Worm (Caenorhabditis elegans) whole organism, late embryonic: ENCODE measurements around the gene C44B7.5.

ENCODE experiments used
- C08G9.2 ChIP-seq: sonication (generic microtip); optimal IDR thresholded peaks from 2 replicates; lab custom pipeline; 2016; ENCODE audit warnings: mild to moderate bottlenecking, missing genetic modification characterization, moderate library complexity, missing compliant biosample characterization
- F13H6.1 ChIP-seq: sonication (generic microtip); optimal IDR thresholded peaks from 2 replicates; lab custom pipeline; 2016; ENCODE audit warnings: missing genetic modification characterization, missing compliant biosample characterization
- K02D7.2 ChIP-seq: sonication (generic microtip); optimal IDR thresholded peaks from 2 replicates; lab custom pipeline; 2017; ENCODE audit warnings: mild to moderate bottlenecking, missing genetic modification characterization, missing compliant biosample characterization
- K09A11.1 ChIP-seq: sonication (generic microtip); optimal IDR thresholded peaks from 2 replicates; lab custom pipeline; 2017; ENCODE audit warnings: antibody characterized with exemption, mild to moderate bottlenecking, missing genetic modification characterization, missing compliant biosample characterization; ENCODE audit not compliant: insufficient read depth
- T23F11.4 ChIP-seq: fragments of 200-800 bp; sonication (Bioruptor generic); optimal IDR thresholded peaks from 2 replicates; lab custom pipeline; 2018; ENCODE audit warnings: mild to moderate bottlenecking, missing genetic modification characterization, missing compliant biosample characterization
- Y22D7AL.16 ChIP-seq: sonication (generic microtip); optimal IDR thresholded peaks from 2 replicates; lab custom pipeline; 2016; ENCODE audit warnings: missing genetic modification characterization, missing compliant biosample characterization
- ama-1 ChIP-seq: fragments of 150-350 bp; optimal IDR thresholded peaks from 2 replicates; lab custom pipeline; 2014
- ceh-19 ChIP-seq: fragments of 200-800 bp; sonication (Bioruptor generic); optimal IDR thresholded peaks from 2 replicates; lab custom pipeline; 2018; ENCODE audit warnings: mild to moderate bottlenecking, missing genetic modification characterization, missing compliant biosample characterization
- ceh-2 ChIP-seq: sonication (generic microtip); optimal IDR thresholded peaks from 2 replicates; lab custom pipeline; 2016; ENCODE audit warnings: missing genotype, missing genetic modification characterization, missing compliant biosample characterization
- ceh-22 ChIP-seq: sonication (generic microtip); optimal IDR thresholded peaks from 2 replicates; lab custom pipeline; 2017; ENCODE audit warnings: missing biosample characterization, missing genetic modification characterization
- ceh-24 ChIP-seq: sonication (generic microtip); optimal IDR thresholded peaks from 2 replicates; lab custom pipeline; 2016; ENCODE audit warnings: mild to moderate bottlenecking, missing genetic modification characterization, missing compliant biosample characterization
- ceh-30 ChIP-seq: fragments of 150-350 bp; optimal IDR thresholded peaks from 2 replicates; lab custom pipeline; 2014; ENCODE audit warnings: missing biosample characterization, missing genetic modification characterization
- ceh-31 ChIP-seq: sonication (generic microtip); optimal IDR thresholded peaks from 2 replicates; lab custom pipeline; 2016; ENCODE audit warnings: missing genetic modification characterization, missing compliant biosample characterization
- ceh-34 ChIP-seq: sonication (generic microtip); optimal IDR thresholded peaks from 2 replicates; lab custom pipeline; 2016; ENCODE audit warnings: mild to moderate bottlenecking, missing genetic modification characterization, missing compliant biosample characterization
- ceh-45 ChIP-seq: fragments of 200-800 bp; sonication (Bioruptor generic); IDR thresholded peaks from 2 replicates; pipeline ENCODE4 v1.3.6; 2022; ENCODE audit warnings: missing genetic modification reagents, missing genetic modification characterization, missing compliant biosample characterization
- ceh-48 ChIP-seq: sonication (generic microtip); optimal IDR thresholded peaks from 2 replicates; lab custom pipeline; 2016; ENCODE audit warnings: missing genetic modification characterization, inconsistent platforms, missing compliant biosample characterization
- ceh-6 ChIP-seq: fragments of 200-800 bp; sonication (Bioruptor generic); optimal IDR thresholded peaks from 2 replicates; lab custom pipeline; 2018; ENCODE audit warnings: mild to moderate bottlenecking, missing genetic modification characterization, missing compliant biosample characterization
- ceh-9 ChIP-seq: sonication (generic microtip); optimal IDR thresholded peaks from 2 replicates; lab custom pipeline; 2016; ENCODE audit warnings: mild to moderate bottlenecking, missing genetic modification characterization, inconsistent platforms, missing compliant biosample characterization
- dve-1 ChIP-seq: sonication (generic microtip); optimal IDR thresholded peaks from 2 replicates; lab custom pipeline; 2017; ENCODE audit warnings: antibody characterized with exemption, mild to moderate bottlenecking, missing genetic modification characterization, missing compliant biosample characterization
- elt-2 ChIP-seq: sonication (generic microtip); optimal IDR thresholded peaks from 2 replicates; lab custom pipeline; 2016; ENCODE audit warnings: missing genetic modification reagents, missing genetic modification characterization, missing compliant biosample characterization
- elt-4 ChIP-seq: sonication (generic microtip); optimal IDR thresholded peaks from 2 replicates; lab custom pipeline; 2016; ENCODE audit warnings: missing genetic modification characterization, missing compliant biosample characterization
- ets-4 ChIP-seq: sonication (generic microtip); optimal IDR thresholded peaks from 2 replicates; lab custom pipeline; 2016; ENCODE audit warnings: missing genetic modification characterization, missing compliant biosample characterization
- eyg-1 ChIP-seq: sonication (generic microtip); optimal IDR thresholded peaks from 2 replicates; lab custom pipeline; 2016; ENCODE audit warnings: missing genotype, missing genetic modification characterization, missing compliant biosample characterization
- fax-1 ChIP-seq: sonication (generic microtip); optimal IDR thresholded peaks from 2 replicates; lab custom pipeline; 2016; ENCODE audit warnings: missing genotype, missing genetic modification characterization, missing compliant biosample characterization
- fkh-6 ChIP-seq: sonication (generic microtip); optimal IDR thresholded peaks from 2 replicates; lab custom pipeline; 2016; ENCODE audit warnings: missing genetic modification characterization, missing compliant biosample characterization
- gmeb-2 ChIP-seq: sonication (generic microtip); optimal IDR thresholded peaks from 2 replicates; lab custom pipeline; 2016; ENCODE audit warnings: missing genetic modification characterization, inconsistent platforms, missing compliant biosample characterization
- hlh-13 ChIP-seq: fragments of 200-800 bp; sonication (Bioruptor generic); optimal IDR thresholded peaks from 2 replicates; lab custom pipeline; 2018; ENCODE audit warnings: mild to moderate bottlenecking, missing genetic modification characterization, missing compliant biosample characterization
- hlh-6 ChIP-seq: sonication (generic microtip); optimal IDR thresholded peaks from 2 replicates; lab custom pipeline; 2016; ENCODE audit warnings: missing genotype, missing genetic modification characterization, missing compliant biosample characterization
- hlh-8 ChIP-seq: sonication (generic microtip); optimal IDR thresholded peaks from 2 replicates; lab custom pipeline; 2016; ENCODE audit warnings: missing genotype, missing genetic modification characterization, missing compliant biosample characterization
- lim-6 ChIP-seq: sonication (generic microtip); optimal IDR thresholded peaks from 2 replicates; lab custom pipeline; 2016; ENCODE audit warnings: missing genetic modification characterization, missing compliant biosample characterization
- mec-3 ChIP-seq: sonication (generic microtip); optimal IDR thresholded peaks from 2 replicates; lab custom pipeline; 2016; ENCODE audit warnings: borderline replicate concordance, missing genetic modification characterization, missing compliant biosample characterization
- nfya-1 ChIP-seq: sonication (generic microtip); optimal IDR thresholded peaks from 2 replicates; lab custom pipeline; 2017; ENCODE audit warnings: missing genetic modification characterization, mild to moderate bottlenecking, missing compliant biosample characterization, antibody characterized with exemption, moderate library complexity
- nhr-11 ChIP-seq: fragments of 150-350 bp; optimal IDR thresholded peaks from 2 replicates; lab custom pipeline; 2014; ENCODE audit warnings: missing biosample characterization, missing genetic modification characterization
- nhr-232 ChIP-seq: sonication (generic microtip); optimal IDR thresholded peaks from 2 replicates; lab custom pipeline; 2016; ENCODE audit warnings: missing genetic modification characterization, missing compliant biosample characterization
- npax-4 ChIP-seq: sonication (generic microtip); optimal IDR thresholded peaks from 2 replicates; lab custom pipeline; 2016; ENCODE audit warnings: missing genetic modification characterization, missing compliant biosample characterization
- odd-2 ChIP-seq: sonication (generic microtip); optimal IDR thresholded peaks from 2 replicates; lab custom pipeline; 2017; ENCODE audit warnings: antibody characterized with exemption, mild to moderate bottlenecking, missing genetic modification characterization, missing compliant biosample characterization
- pag-3 ChIP-seq: sonication (generic microtip); optimal IDR thresholded peaks from 2 replicates; lab custom pipeline; 2016; ENCODE audit warnings: missing compliant biosample characterization, missing genetic modification characterization, borderline replicate concordance
- pat-9 ChIP-seq: fragments of 200-800 bp; sonication (Bioruptor generic); optimal IDR thresholded peaks from 2 replicates; lab custom pipeline; 2018; ENCODE audit warnings: mild to moderate bottlenecking, missing genetic modification characterization, moderate library complexity, missing compliant biosample characterization
- pax-1 ChIP-seq: fragments of 150-350 bp; optimal IDR thresholded peaks from 2 replicates; lab custom pipeline; 2014; ENCODE audit warnings: missing biosample characterization, missing genetic modification characterization
- pha-2 ChIP-seq: sonication (generic microtip); optimal IDR thresholded peaks from 2 replicates; lab custom pipeline; 2017; ENCODE audit warnings: mild to moderate bottlenecking, missing genetic modification characterization, missing compliant biosample characterization
- pqm-1 ChIP-seq: sonication (generic microtip); optimal IDR thresholded peaks from 2 replicates; lab custom pipeline; 2016; ENCODE audit warnings: missing genetic modification characterization, missing compliant biosample characterization
- pros-1 ChIP-seq: fragments of 150-350 bp; optimal IDR thresholded peaks from 2 replicates; lab custom pipeline; 2014; ENCODE audit warnings: missing biosample characterization, missing genetic modification reagents, missing genetic modification characterization
- ref-2 ChIP-seq: sonication (generic microtip); optimal IDR thresholded peaks from 2 replicates; lab custom pipeline; 2016; ENCODE audit warnings: missing genetic modification characterization, missing compliant biosample characterization
- rnt-1 ChIP-seq: sonication (generic microtip); optimal IDR thresholded peaks from 2 replicates; lab custom pipeline; 2016; ENCODE audit warnings: missing genetic modification characterization, missing compliant biosample characterization
- sdc-2 ChIP-seq: sonication (generic microtip); optimal IDR thresholded peaks from 2 replicates; lab custom pipeline; 2016; ENCODE audit warnings: missing genotype, missing genetic modification characterization, missing compliant biosample characterization
- sox-4 ChIP-seq: sonication (generic microtip); optimal IDR thresholded peaks from 2 replicates; lab custom pipeline; 2017; ENCODE audit warnings: mild to moderate bottlenecking, missing genetic modification characterization, inconsistent platforms, missing compliant biosample characterization
- syd-9 ChIP-seq: sonication (generic microtip); optimal IDR thresholded peaks from 2 replicates; lab custom pipeline; 2016; ENCODE audit warnings: mild to moderate bottlenecking, missing genetic modification characterization, moderate library complexity, missing compliant biosample characterization
- tbx-2 ChIP-seq: sonication (generic microtip); optimal IDR thresholded peaks from 2 replicates; lab custom pipeline; 2016; ENCODE audit warnings: missing genetic modification characterization, missing compliant biosample characterization
- tbx-7 ChIP-seq: sonication (generic microtip); optimal IDR thresholded peaks from 2 replicates; lab custom pipeline; 2016; ENCODE audit warnings: missing genotype, missing genetic modification characterization, missing compliant biosample characterization
- unc-3 ChIP-seq, 2 experiments: fragments of 200-800 bp in 1 of 2; sonication (Bioruptor generic) in 1 of 2; sonication (generic microtip) in 1 of 2; conservative IDR thresholded peaks in 1 of 2; optimal IDR thresholded peaks in 1 of 2; 2 replicates each; pipeline versions ENCODE4 v1.3.6 to Lab custom; 2016 to 2022; ENCODE audit warnings: missing compliant biosample characterization in 2 of 2, missing genetic modification characterization in 2 of 2, missing genetic modification reagents in 1 of 2
- unc-55 ChIP-seq: sonication (generic microtip); optimal IDR thresholded peaks from 2 replicates; lab custom pipeline; 2017; ENCODE audit warnings: missing biosample characterization, missing genetic modification reagents, missing genetic modification characterization
- unc-86 ChIP-seq: sonication (generic microtip); optimal IDR thresholded peaks from 2 replicates; lab custom pipeline; 2016; ENCODE audit warnings: missing genetic modification characterization, missing compliant biosample characterization
- zip-5 ChIP-seq: sonication (generic microtip); optimal IDR thresholded peaks from 2 replicates; lab custom pipeline; 2016; ENCODE audit warnings: missing genetic modification characterization, missing compliant biosample characterization
- ztf-16 ChIP-seq: sonication (generic microtip); optimal IDR thresholded peaks from 2 replicates; lab custom pipeline; 2017; ENCODE audit warnings: missing genetic modification characterization, missing compliant biosample characterization

The C44B7.5 gene

ce11 chrII:6825732-6826131, 46.7 kb downstream of the C44B7.5 start:
- no peak for TF ChIP-seq tbx-7 (tag; lab: Kevin White, UChicago)
- no peak for TF ChIP-seq Y22D7AL.16
- no peak for TF ChIP-seq C08G9.2
- TF ChIP-seq nhr-232 (tag; lab: Kevin White, UChicago) = no peak
- no peak for TF ChIP-seq K02D7.2
- TF ChIP-seq pros-1 (tag; lab: Kevin White, UChicago) = no peak
- TF ChIP-seq ref-2 (tag; lab: Kevin White, UChicago) = peak; percentile 41
- no peak for TF ChIP-seq hlh-8
- TF ChIP-seq hlh-13 (GFP tag; lab: Kevin White, UChicago) = no peak
- TF ChIP-seq K09A11.1 (tag; lab: Kevin White, UChicago) = no peak
- TF ChIP-seq unc-3 (GFP tag; conservative IDR thresholded peaks at IDR 0.05; lab: Robert Waterston, UW) = no peak
- no peak for TF ChIP-seq unc-3 (tag; optimal IDR thresholded peaks at IDR 0.05; lab: Kevin White, UChicago)
- no peak for TF ChIP-seq dve-1 (tag; lab: Kevin White, UChicago)
- no peak for TF ChIP-seq ama-1
- no peak for TF ChIP-seq hlh-6
- TF ChIP-seq pqm-1 (tag; lab: Kevin White, UChicago) = no peak
- no peak for TF ChIP-seq fax-1
- no peak for TF ChIP-seq ztf-16 (tag; lab: Kevin White, UChicago)
- peak; percentile 39 for TF ChIP-seq F13H6.1 (tag; lab: Kevin White, UChicago)
- TF ChIP-seq ceh-22 (tag; lab: Kevin White, UChicago) = no peak
- peak; percentile 51 for TF ChIP-seq nfya-1 (tag; lab: Kevin White, UChicago)
- TF ChIP-seq unc-86 (tag; lab: Kevin White, UChicago) = no peak
- no peak for TF ChIP-seq ceh-6
- TF ChIP-seq gmeb-2 (tag; lab: Kevin White, UChicago) = no peak
- no peak for TF ChIP-seq ceh-45 (GFP tag; lab: Robert Waterston, UW)
- no peak for TF ChIP-seq ceh-24
- TF ChIP-seq ceh-19 (GFP tag; lab: Kevin White, UChicago) = no peak
- TF ChIP-seq ceh-2 = no peak
- no peak for TF ChIP-seq syd-9
- TF ChIP-seq rnt-1 (tag; lab: Kevin White, UChicago) = peak; percentile 72
- no peak for TF ChIP-seq pag-3
- TF ChIP-seq fkh-6 (tag; lab: Kevin White, UChicago) = no peak
- peak; percentile 10 for TF ChIP-seq tbx-2 (tag; lab: Kevin White, UChicago)
- no peak for TF ChIP-seq pha-2 (tag; lab: Kevin White, UChicago)
- TF ChIP-seq ceh-30 (tag; lab: Kevin White, UChicago) = no peak
- TF ChIP-seq elt-2 (tag; lab: Kevin White, UChicago) = no peak
- TF ChIP-seq ceh-34 (tag; lab: Kevin White, UChicago) = no peak
- no peak for TF ChIP-seq sox-4
- no peak for TF ChIP-seq eyg-1
- TF ChIP-seq pax-1 (tag; lab: Kevin White, UChicago) = no peak
- no peak for TF ChIP-seq sdc-2 (tag; lab: Kevin White, UChicago)
- no peak for TF ChIP-seq npax-4 (tag; lab: Kevin White, UChicago)
- peak; percentile 88 for TF ChIP-seq unc-55
- TF ChIP-seq ets-4 (tag; lab: Kevin White, UChicago) = no peak
- TF ChIP-seq zip-5 (tag; lab: Kevin White, UChicago) = no peak
- no peak for TF ChIP-seq mec-3 (tag; lab: Kevin White, UChicago)
- TF ChIP-seq pat-9 (tag; lab: Kevin White, UChicago) = no peak
- no peak for TF ChIP-seq odd-2 (tag; lab: Kevin White, UChicago)
- TF ChIP-seq nhr-11 (tag; lab: Kevin White, UChicago) = no peak
- TF ChIP-seq lim-6 (tag; lab: Kevin White, UChicago) = no peak
- no peak for TF ChIP-seq ceh-9 (tag; lab: Kevin White, UChicago)
- TF ChIP-seq ceh-31 (tag; lab: Kevin White, UChicago) = no peak
- TF ChIP-seq elt-4 (tag; lab: Kevin White, UChicago) = no peak
- TF ChIP-seq ceh-48 (tag; lab: Kevin White, UChicago) = no peak
- no peak for TF ChIP-seq T23F11.4 (GFP tag; lab: Kevin White, UChicago)
